Worm (Caenorhabditis elegans): ENCODE measurements around the gene C35D10.1.

Gene C35D10.1

ce11 chrIII:4930154-4930679 is 50.7 kb downstream of the C35D10.1 start, which contains the start of gene set-2 (continued):
- TF ChIP-seq peb-1 (tag; optimal IDR thresholded peaks at IDR 0.05) (no peak), ztf-4 (tag; optimal IDR thresholded peaks at IDR 0.05) (peak; percentile 2), nhr-23 (tag; optimal IDR thresholded peaks at IDR 0.05) (no peak), R02D3.7 (tag; optimal IDR thresholded peaks at IDR 0.05) (no peak), zag-1 (tag; optimal IDR thresholded peaks at IDR 0.05) (no peak), mab-5 (tag; optimal IDR thresholded peaks at IDR 0.05) (no peak), unc-55 (GFP tag; optimal IDR thresholded peaks at IDR 0.05) (peak; percentile 60), lsy-2 (tag; optimal IDR thresholded peaks at IDR 0.05) (peak; percentile 6 to 76), snpc-4 (tag; optimal IDR thresholded peaks at IDR 0.05) (no peak), nhr-21 (tag; optimal IDR thresholded peaks at IDR 0.05) (no peak), dmd-4 (tag; optimal IDR thresholded peaks at IDR 0.05) (no peak), nhr-129 (tag; optimal IDR thresholded peaks at IDR 0.05) (no peak), ZK546.5 (tag; optimal IDR thresholded peaks at IDR 0.05) (no peak), egl-27 (tag; optimal IDR thresholded peaks at IDR 0.05) (no peak), blmp-1 (tag; optimal IDR thresholded peaks at IDR 0.05; ENCODE audit: insufficient read depth) (no peak), ama-1 (optimal IDR thresholded peaks at IDR 0.05) (no peak), unc-62 (GFP tag; optimal IDR thresholded peaks at IDR 0.05) (no peak), crh-2 (tag; optimal IDR thresholded peaks at IDR 0.05) (peak; percentile 70), nhr-77 (tag; optimal IDR thresholded peaks at IDR 0.05) (no peak)

Measured in whole organism, L2 larva.